Fruit fly (Drosophila melanogaster) whole organism: ENCODE results near the gene CheA29a.

Experiments
- CG8478 ChIP-seq: fragments of >200 bp; optimal IDR thresholded peaks from 2 replicates; lab custom pipeline; 2018; ENCODE audit warnings: inconsistent platforms
- Dll ChIP-seq: fragments of >200 bp; optimal IDR thresholded peaks from 2 replicates; lab custom pipeline; 2017
- EcR ChIP-seq, 2 experiments: fragments of >200 bp; optimal IDR thresholded peaks; 2 replicates each; lab custom pipeline; 2017; ENCODE audit warnings: missing biosample characterization in 2 of 2, missing genetic modification characterization in 2 of 2, missing genetic modification reagents in 2 of 2
- pan ChIP-seq: fragments of >200 bp; optimal IDR thresholded peaks from 2 replicates; lab custom pipeline; 2017
- psq ChIP-seq: fragments of >200 bp; optimal IDR thresholded peaks from 2 replicates; lab custom pipeline; 2017
- usp ChIP-seq: fragments of >200 bp; optimal IDR thresholded peaks from 2 replicates; lab custom pipeline; 2017; ENCODE audit warnings: missing biosample characterization, missing genetic modification characterization, mixed read lengths

CheA29a gene

DNA sequence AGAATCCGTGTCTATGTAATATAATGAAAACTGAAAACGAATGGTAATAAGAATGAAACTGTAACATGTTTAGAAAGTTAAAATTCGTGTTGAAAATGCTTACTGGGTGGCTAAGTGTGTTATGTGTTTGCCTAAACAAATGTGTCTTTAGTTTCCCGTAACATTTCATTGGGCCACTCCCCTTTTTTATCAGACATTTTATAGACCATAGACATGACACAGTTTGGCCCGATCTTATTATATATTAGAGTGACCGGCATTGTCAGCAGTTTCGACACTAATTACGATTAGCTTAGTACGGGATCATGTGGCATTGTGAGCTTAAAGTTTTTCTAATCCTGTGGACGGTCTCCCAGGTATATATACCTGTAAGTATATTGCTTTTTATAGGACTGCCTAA, at the start of gene CheA29a:
TSS of gene CheA29a (plus strand) at position 301 of the 400 bp plus-strand sequence.
- no peak for TF ChIP-seq Dll (lab: Kevin White, UChicago)
- no peak for TF ChIP-seq pan (lab: Kevin White, UChicago)
- no peak for TF ChIP-seq usp (GFP tag; lab: Kevin White, UChicago)
- no peak for TF ChIP-seq EcR (GFP tag; optimal IDR thresholded peaks at IDR 0.05; lab: Kevin White, UChicago)
- TF ChIP-seq psq = no peak
- TF ChIP-seq CG8478 (lab: Kevin White, UChicago) = no peak

dm6 chr2L:8432130-8432529, 45.0 kb upstream of the CheA29a start:
- TF ChIP-seq pan (lab: Kevin White, UChicago) (no peak), usp (GFP tag; lab: Kevin White, UChicago) (no peak), CG8478 (lab: Kevin White, UChicago) (no peak), EcR (GFP tag; optimal IDR thresholded peaks at IDR 0.05; lab: Kevin White, UChicago) (no peak), psq (no peak), Dll (lab: Kevin White, UChicago) (no peak)

dm6 chr2L:8433512-8433911, 43.6 kb upstream of the CheA29a start, which contains the start of gene grk:
Gene grk, minus strand, starts transcription at chr2L:8433598.
- no peak for TF ChIP-seq CG8478 (lab: Kevin White, UChicago)
- TF ChIP-seq Dll (lab: Kevin White, UChicago) = no peak
- TF ChIP-seq pan (lab: Kevin White, UChicago) = no peak
- TF ChIP-seq usp (GFP tag; lab: Kevin White, UChicago) = no peak
- TF ChIP-seq psq = no peak
- TF ChIP-seq EcR (GFP tag; optimal IDR thresholded peaks at IDR 0.05; lab: Kevin White, UChicago) = no peak

DNA sequence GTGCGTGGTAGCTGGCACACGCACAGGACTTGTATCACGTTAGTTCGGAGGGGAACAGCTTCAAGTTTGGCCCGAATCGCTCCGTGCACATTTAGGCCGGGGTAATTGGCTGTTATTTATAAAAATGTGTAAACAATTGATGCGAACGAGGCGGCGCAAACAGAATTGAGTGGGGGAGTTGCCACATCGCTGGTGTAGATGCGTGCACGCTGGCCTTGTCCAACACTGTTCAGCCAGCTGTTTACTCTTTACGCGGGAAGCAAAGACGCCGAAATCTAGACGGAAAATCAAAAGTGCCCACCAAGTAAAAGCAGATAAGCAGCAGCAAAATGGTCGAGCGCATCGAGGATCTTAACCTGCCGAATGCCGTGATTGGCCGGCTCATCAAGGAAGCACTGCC, 40.0 kb upstream of the CheA29a start, which contains the start of the genes D12 and Chrac-14:
TSS of gene D12 (minus strand) at position 190 of the 400 bp plus-strand sequence.
TSS of gene Chrac-14 (plus strand) at position 230 of the 400 bp plus-strand sequence.
- TF ChIP-seq pan (lab: Kevin White, UChicago) (no peak), usp (GFP tag; lab: Kevin White, UChicago) (no peak), psq (no peak), EcR (GFP tag; optimal IDR thresholded peaks at IDR 0.05; lab: Kevin White, UChicago) (no peak), Dll (lab: Kevin White, UChicago) (no peak), CG8478 (lab: Kevin White, UChicago) (no peak)

dm6 chr2L:8438052-8438451, 39.1 kb upstream of the CheA29a start, which contains the start of gene mus201:
Gene mus201, plus strand, starts transcription at chr2L:8438169.
- TF ChIP-seq pan (lab: Kevin White, UChicago) (no peak), Dll (lab: Kevin White, UChicago) (no peak), psq (no peak), EcR (GFP tag; optimal IDR thresholded peaks at IDR 0.05; lab: Kevin White, UChicago) (no peak), usp (GFP tag; lab: Kevin White, UChicago) (no peak), CG8478 (lab: Kevin White, UChicago) (no peak)

- TF ChIP-seq CG8478 (lab: Kevin White, UChicago) (no peak), EcR (GFP tag; optimal IDR thresholded peaks at IDR 0.05; lab: Kevin White, UChicago) (no peak), pan (lab: Kevin White, UChicago) (no peak), psq (no peak), usp (GFP tag; lab: Kevin White, UChicago) (no peak), Dll (lab: Kevin White, UChicago) (no peak)
Observed at dm6 chr2L:8442147-8442546, 35.0 kb upstream of the CheA29a start, which contains the start of gene CG31897. Gene CG31897, plus strand, starts transcription at chr2L:8442447.

- TF ChIP-seq EcR (GFP tag; optimal IDR thresholded peaks at IDR 0.05; lab: Kevin White, UChicago) (no peak), psq (no peak), CG8478 (lab: Kevin White, UChicago) (no peak), usp (GFP tag; lab: Kevin White, UChicago) (no peak), Dll (lab: Kevin White, UChicago) (no peak), pan (lab: Kevin White, UChicago) (no peak)
Observed at dm6 chr2L:8449358-8449757, 27.8 kb upstream of the CheA29a start, which contains the start of gene Aasdh. Gene Aasdh, minus strand, starts transcription at chr2L:8449576.

dm6 chr2L:8451497-8451896, 25.7 kb upstream of the CheA29a start:
- TF ChIP-seq pan (lab: Kevin White, UChicago) (no peak), Dll (lab: Kevin White, UChicago) (no peak), CG8478 (lab: Kevin White, UChicago) (no peak), EcR (GFP tag; optimal IDR thresholded peaks at IDR 0.05; lab: Kevin White, UChicago) (no peak), psq (no peak), usp (GFP tag; lab: Kevin White, UChicago) (no peak)

- TF ChIP-seq pan (lab: Kevin White, UChicago) (no peak), psq (no peak), usp (GFP tag; lab: Kevin White, UChicago) (no peak), Dll (lab: Kevin White, UChicago) (no peak), EcR (GFP tag; optimal IDR thresholded peaks at IDR 0.05; lab: Kevin White, UChicago) (no peak), CG8478 (lab: Kevin White, UChicago) (no peak)
Observed at dm6 chr2L:8461782-8462453, 15.2 kb upstream of the CheA29a start.

- TF ChIP-seq psq = no peak
- TF ChIP-seq EcR (GFP tag; optimal IDR thresholded peaks at IDR 0.05; lab: Kevin White, UChicago) = no peak
- no peak for TF ChIP-seq pan (lab: Kevin White, UChicago)
- TF ChIP-seq usp (GFP tag; lab: Kevin White, UChicago) = no peak
- TF ChIP-seq Dll (lab: Kevin White, UChicago) = no peak
- TF ChIP-seq CG8478 (lab: Kevin White, UChicago) = no peak
Observed at dm6 chr2L:8463144-8464106, 13.7 kb upstream of the CheA29a start, which contains the start of gene Agpat2. Gene Agpat2, minus strand, starts transcription at chr2L:8463994.
